Fruit fly (Drosophila melanogaster): Measurements from ENCODE around the gene CG8475.

- TF ChIP-seq CG34406 (GFP tag; optimal IDR thresholded peaks at IDR 0.05) (no peak), Sox102F (GFP tag; optimal IDR thresholded peaks at IDR 0.05) (no peak), OdsH (GFP tag; optimal IDR thresholded peaks at IDR 0.05) (no peak), CG11294 (GFP tag; IDR thresholded peaks at IDR 0.05) (no peak), CG11762 (GFP tag; optimal IDR thresholded peaks at IDR 0.05; ENCODE audit: insufficient read depth) (no peak), dac (GFP tag; optimal IDR thresholded peaks at IDR 0.05) (no peak), CG8119 (GFP tag; IDR thresholded peaks at IDR 0.05) (no peak), Blimp-1 (GFP tag; optimal IDR thresholded peaks at IDR 0.05) (no peak), svp (GFP tag) (no peak), CG10631 (GFP tag; optimal IDR thresholded peaks at IDR 0.05) (no peak), lz (GFP tag; optimal IDR thresholded peaks at IDR 0.05) (no peak), topi (GFP tag; optimal IDR thresholded peaks at IDR 0.05) (no peak), ss (GFP tag; optimal IDR thresholded peaks at IDR 0.05) (no peak), vri (GFP tag; optimal IDR thresholded peaks at IDR 0.05) (no peak)
These were observed 21.2 kb upstream of the CG8475 start, which contains the start of gene CG8292 for dm6 chr2L:8217917-8218316.

Measured in whole organism, prepupa.